Worm (Caenorhabditis elegans): ENCODE measurements around the gene Y66H1A.8.

ce11 chrIV:425995-426394, 28.7 kb downstream of the Y66H1A.8 start, which contains the start of gene garr-1:
- no peak for TF ChIP-seq nhr-11 (tag; optimal IDR thresholded peaks at IDR 0.05)
- no peak for TF ChIP-seq ama-1 (optimal IDR thresholded peaks at IDR 0.05)
- no peak for TF ChIP-seq ZK546.5 (tag; optimal IDR thresholded peaks at IDR 0.05)
- no peak for TF ChIP-seq alr-1 (tag; optimal IDR thresholded peaks at IDR 0.05)
- no peak for TF ChIP-seq nhr-23 (tag; optimal IDR thresholded peaks at IDR 0.05)
- no peak for TF ChIP-seq egl-27 (tag; optimal IDR thresholded peaks at IDR 0.05)

All from whole organism, L2 larva.